Worm (Caenorhabditis elegans) whole organism, L2 larva: ENCODE measurements around the gene C14A6.12.

Experiments
- C34F6.9 ChIP-seq: fragments of 150-350 bp; optimal IDR thresholded peaks from 2 replicates; lab custom pipeline; 2014; ENCODE audit warnings: missing biosample characterization, missing genetic modification characterization
- F13H6.1 ChIP-seq: sonication (generic microtip); optimal IDR thresholded peaks from 2 replicates; lab custom pipeline; 2016; ENCODE audit warnings: missing genetic modification characterization, missing compliant biosample characterization
- R02D3.7 ChIP-seq: fragments of 150-350 bp; optimal IDR thresholded peaks from 2 replicates; lab custom pipeline; 2014; ENCODE audit warnings: missing biosample characterization, missing genetic modification characterization
- Y55F3AM.14 ChIP-seq: fragments of 200-800 bp; sonication (Bioruptor generic); optimal IDR thresholded peaks from 2 replicates; lab custom pipeline; 2018; ENCODE audit warnings: mild to moderate bottlenecking, missing genetic modification characterization, missing compliant biosample characterization
- ZK546.5 ChIP-seq: sonication (generic microtip); optimal IDR thresholded peaks from 2 replicates; lab custom pipeline; 2017; ENCODE audit warnings: missing biosample characterization, missing genetic modification characterization
- alr-1 ChIP-seq: fragments of 150-350 bp; optimal IDR thresholded peaks from 2 replicates; lab custom pipeline; 2014; ENCODE audit warnings: missing biosample characterization, missing genetic modification characterization
- aly-2 ChIP-seq: fragments of 150-350 bp; optimal IDR thresholded peaks from 2 replicates; lab custom pipeline; 2014; ENCODE audit warnings: missing biosample characterization, missing genetic modification characterization
- ama-1 ChIP-seq: fragments of 150-350 bp; optimal IDR thresholded peaks from 2 replicates; lab custom pipeline; 2018; ENCODE audit warnings: inconsistent platforms
- blmp-1 ChIP-seq: sonication (generic microtip); optimal IDR thresholded peaks from 2 replicates; lab custom pipeline; 2017; ENCODE audit warnings: missing genetic modification characterization, mild to moderate bottlenecking, missing compliant biosample characterization, antibody characterized with exemption, moderate library complexity; ENCODE audit not compliant: insufficient read depth
- ceh-16 ChIP-seq: fragments of 150-350 bp; optimal IDR thresholded peaks from 2 replicates; lab custom pipeline; 2014; ENCODE audit warnings: missing biosample characterization, missing genetic modification characterization
- ceh-82 ChIP-seq: fragments of 150-350 bp; optimal IDR thresholded peaks from 2 replicates; lab custom pipeline; 2014; ENCODE audit warnings: missing biosample characterization, missing genetic modification characterization
- crh-2 ChIP-seq: sonication (generic microtip); optimal IDR thresholded peaks from 2 replicates; lab custom pipeline; 2017; ENCODE audit warnings: missing biosample characterization, missing genetic modification characterization
- egl-27 ChIP-seq: sonication (generic microtip); optimal IDR thresholded peaks from 3 replicates; lab custom pipeline; 2017; ENCODE audit warnings: missing biosample characterization, missing genetic modification reagents, missing genetic modification characterization
- elt-1 ChIP-seq: fragments of 150-350 bp; optimal IDR thresholded peaks from 2 replicates; lab custom pipeline; 2014; ENCODE audit warnings: missing biosample characterization, missing genetic modification characterization
- elt-3 ChIP-seq: sonication (generic microtip); optimal IDR thresholded peaks from 2 replicates; lab custom pipeline; 2017; ENCODE audit warnings: missing biosample characterization, missing genetic modification characterization
- fos-1 ChIP-seq: fragments of 150-350 bp; optimal IDR thresholded peaks from 2 replicates; lab custom pipeline; 2014; ENCODE audit warnings: missing biosample characterization, missing genetic modification characterization
- gmeb-1 ChIP-seq: fragments of 150-350 bp; optimal IDR thresholded peaks from 2 replicates; lab custom pipeline; 2014; ENCODE audit warnings: missing biosample characterization, missing genetic modification characterization
- lin-11 ChIP-seq: fragments of 150-350 bp; sonication (generic microtip); optimal IDR thresholded peaks from 2 replicates; lab custom pipeline; 2014; ENCODE audit warnings: missing biosample characterization, missing genetic modification characterization, inconsistent platforms, mixed read lengths
- lin-13 ChIP-seq: fragments of 150-350 bp; optimal IDR thresholded peaks from 2 replicates; lab custom pipeline; 2014; ENCODE audit warnings: missing biosample characterization, missing genetic modification reagents, missing genetic modification characterization
- lin-39 ChIP-seq: fragments of 150-350 bp; optimal IDR thresholded peaks from 2 replicates; lab custom pipeline; 2014; ENCODE audit warnings: missing biosample characterization, missing genetic modification reagents, missing genetic modification characterization
- lsy-2 ChIP-seq, 2 experiments: fragments of 150-350 bp in 1 of 2; sonication (generic microtip) in 1 of 2; optimal IDR thresholded peaks; 2 replicates each; lab custom pipeline; 2014 to 2017; ENCODE audit warnings: missing biosample characterization in 2 of 2, missing genetic modification characterization in 2 of 2
- mab-5 ChIP-seq: fragments of 150-350 bp; optimal IDR thresholded peaks from 2 replicates; lab custom pipeline; 2014; ENCODE audit warnings: missing biosample characterization, missing genetic modification characterization
- mbf-1 ChIP-seq: sonication (generic microtip); optimal IDR thresholded peaks from 2 replicates; lab custom pipeline; 2017; ENCODE audit warnings: missing biosample characterization, missing genetic modification characterization
- mdl-1 ChIP-seq, 2 experiments: fragments of 150-350 bp in 1 of 2; sonication (generic microtip) in 1 of 2; optimal IDR thresholded peaks; 2 replicates each; lab custom pipeline; 2017; ENCODE audit warnings: missing biosample characterization in 2 of 2, missing genetic modification characterization in 2 of 2
- nhr-11 ChIP-seq: fragments of 150-350 bp; optimal IDR thresholded peaks from 2 replicates; lab custom pipeline; 2014; ENCODE audit warnings: missing biosample characterization, missing genetic modification characterization
- nhr-12 ChIP-seq: fragments of 150-350 bp; optimal IDR thresholded peaks from 2 replicates; lab custom pipeline; 2014; ENCODE audit warnings: missing biosample characterization, missing genetic modification characterization
- nhr-129 ChIP-seq: fragments of 150-350 bp; optimal IDR thresholded peaks from 2 replicates; lab custom pipeline; 2014; ENCODE audit warnings: missing biosample characterization, missing genetic modification characterization
- nhr-237 ChIP-seq: fragments of 150-350 bp; optimal IDR thresholded peaks from 2 replicates; lab custom pipeline; 2014; ENCODE audit warnings: missing biosample characterization, missing genetic modification characterization
- nhr-25 ChIP-seq: fragments of 150-350 bp; sonication (generic microtip); optimal IDR thresholded peaks from 3 replicates; lab custom pipeline; 2014; ENCODE audit warnings: missing biosample characterization, missing genetic modification characterization
- peb-1 ChIP-seq: fragments of 150-350 bp; optimal IDR thresholded peaks from 2 replicates; lab custom pipeline; 2014; ENCODE audit warnings: missing biosample characterization, missing genetic modification characterization
- sem-4 ChIP-seq: fragments of 150-350 bp; optimal IDR thresholded peaks from 2 replicates; lab custom pipeline; 2014; ENCODE audit warnings: missing biosample characterization, missing genetic modification reagents, missing genetic modification characterization
- sma-3 ChIP-seq: sonication (generic microtip); optimal IDR thresholded peaks from 2 replicates; lab custom pipeline; 2016; ENCODE audit warnings: missing genetic modification reagents, missing genetic modification characterization, missing compliant biosample characterization
- snpc-4 ChIP-seq: fragments of 150-350 bp; optimal IDR thresholded peaks from 2 replicates; lab custom pipeline; 2014; ENCODE audit warnings: missing biosample characterization, missing genetic modification characterization
- unc-55 ChIP-seq: fragments of 150-350 bp; sonication (generic microtip); optimal IDR thresholded peaks from 3 replicates; lab custom pipeline; 2014; ENCODE audit warnings: missing biosample characterization, missing genetic modification reagents, missing genetic modification characterization
- unc-62 ChIP-seq: fragments of 150-350 bp; optimal IDR thresholded peaks from 2 replicates; lab custom pipeline; 2014; ENCODE audit warnings: missing biosample characterization, missing genetic modification reagents, missing genetic modification characterization
- zag-1 ChIP-seq: fragments of 150-350 bp; optimal IDR thresholded peaks from 2 replicates; lab custom pipeline; 2014; ENCODE audit warnings: missing biosample characterization, missing genetic modification characterization
- ztf-1 ChIP-seq: fragments of 200-800 bp; sonication (Bioruptor generic); conservative IDR thresholded peaks from 2 replicates; pipeline ENCODE4 v1.3.6; 2022; ENCODE audit warnings: missing genetic modification characterization, missing compliant biosample characterization

C14A6.12 gene

DNA sequence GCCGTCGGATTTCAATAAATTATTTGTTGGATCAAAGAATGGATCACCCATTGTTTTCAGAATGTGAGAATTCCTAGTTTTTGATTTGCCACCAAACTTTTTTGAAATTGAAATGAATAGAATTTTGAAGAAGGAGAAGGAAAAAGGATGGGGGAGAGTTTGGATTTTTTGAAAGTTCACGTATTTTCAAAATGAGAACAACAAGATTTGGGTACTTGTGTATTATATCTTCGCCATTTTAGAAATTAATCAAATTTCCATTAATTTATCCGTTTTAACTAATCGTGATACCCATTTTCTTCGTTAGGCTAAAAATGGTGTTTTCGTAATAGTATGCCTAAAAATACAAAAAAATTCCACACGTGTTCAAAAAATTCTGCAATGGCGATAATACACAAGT lies 9.1 kb upstream of the C14A6.12 start, which contains the start of gene C14A6.8:
Gene C14A6.8 (minus strand): TSS at position 101 of the 400 bp plus-strand sequence.
- TF ChIP-seq nhr-11 (tag; lab: Kevin White, UChicago) (no peak), nhr-237 (tag; lab: Kevin White, UChicago) (no peak), unc-62 (GFP tag; lab: Kevin White, UChicago) (no peak), elt-1 (tag; lab: Kevin White, UChicago) (no peak), aly-2 (tag; lab: Kevin White, UChicago) (no peak), lsy-2 (tag; optimal IDR thresholded peaks at IDR 0.05; lab: Kevin White, UChicago) (no peak), egl-27 (tag; lab: Kevin White, UChicago) (no peak), lin-39 (tag; lab: Kevin White, UChicago) (no peak), R02D3.7 (tag; lab: Kevin White, UChicago) (no peak), gmeb-1 (tag; lab: Kevin White, UChicago) (no peak), sma-3 (GFP tag; lab: Kevin White, UChicago) (no peak), peb-1 (tag; lab: Kevin White, UChicago) (no peak), lin-11 (tag; lab: Kevin White, UChicago) (no peak), snpc-4 (no peak), crh-2 (tag; lab: Kevin White, UChicago) (no peak), ztf-1 (GFP tag; lab: Robert Waterston, UW) (no peak), mab-5 (tag; lab: Kevin White, UChicago) (no peak), C34F6.9 (tag; lab: Kevin White, UChicago) (no peak)

DNA sequence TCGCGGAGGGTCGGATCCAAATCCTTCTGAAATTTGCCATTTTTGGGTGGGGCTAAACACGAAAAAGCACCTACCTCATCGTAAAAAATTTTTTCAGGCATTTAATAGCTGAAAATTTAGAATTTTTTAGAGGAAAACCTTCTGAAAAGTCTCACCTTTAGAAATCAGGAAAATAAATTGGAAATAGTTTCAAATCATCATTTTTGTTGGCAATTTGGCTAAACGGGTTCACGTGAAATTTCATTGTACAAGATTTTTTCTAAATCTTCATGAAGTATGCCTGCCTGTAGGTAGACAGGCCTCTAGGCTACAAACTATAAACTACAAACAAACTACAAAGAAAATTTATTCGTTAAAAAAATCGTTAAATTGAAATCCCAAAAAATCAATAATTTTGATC lies 5.8 kb upstream of the C14A6.12 start, which contains the start of gene C14A6.7:
Gene C14A6.7 (minus strand): TSS at position 101 of the 400 bp plus-strand sequence.
- no peak for TF ChIP-seq sma-3 (GFP tag; lab: Kevin White, UChicago)
- TF ChIP-seq ceh-16 (tag; lab: Kevin White, UChicago), result no peak
- no peak for TF ChIP-seq crh-2 (tag; lab: Kevin White, UChicago)
- no peak for TF ChIP-seq unc-55 (GFP tag; lab: Kevin White, UChicago)
- no peak for TF ChIP-seq Y55F3AM.14 (GFP tag; lab: Kevin White, UChicago)
- no peak for TF ChIP-seq sem-4 (tag; lab: Kevin White, UChicago)
- no peak for TF ChIP-seq mbf-1 (tag; lab: Kevin White, UChicago)
- no peak for TF ChIP-seq ZK546.5
- TF ChIP-seq F13H6.1 (tag; lab: Kevin White, UChicago), result no peak
- TF ChIP-seq nhr-25 (tag; lab: Kevin White, UChicago), result no peak
- TF ChIP-seq peb-1 (tag; lab: Kevin White, UChicago), result no peak
- no peak for TF ChIP-seq ztf-1 (GFP tag; lab: Robert Waterston, UW)
- TF ChIP-seq fos-1 (tag; lab: Kevin White, UChicago), result no peak
- TF ChIP-seq lin-39 (tag; lab: Kevin White, UChicago), result no peak
- TF ChIP-seq nhr-129, result no peak
- TF ChIP-seq zag-1, result no peak

DNA sequence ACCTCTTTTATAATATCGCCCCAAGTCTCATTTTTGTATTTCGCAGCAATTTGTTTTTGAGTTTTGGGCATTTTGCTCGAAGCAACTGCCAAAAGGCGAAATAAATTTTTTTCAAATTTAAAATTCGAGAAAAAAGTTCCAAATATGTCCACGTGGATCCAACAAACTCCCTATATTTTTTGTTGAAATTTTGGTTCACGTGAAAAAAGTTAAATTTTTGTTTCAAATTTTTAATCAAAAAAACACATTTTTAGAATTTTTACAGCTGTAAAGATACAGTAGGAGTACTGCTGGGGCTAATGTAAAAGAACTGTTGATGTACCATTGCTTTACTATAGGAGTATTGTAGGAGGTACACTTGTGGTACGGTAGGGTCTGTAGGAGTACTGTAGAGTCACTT lies 4.7 kb upstream of the C14A6.12 start, which contains the start of gene C14A6.6:
Gene C14A6.6 (minus strand): TSS at position 101 of the 400 bp plus-strand sequence.
- TF ChIP-seq crh-2 (tag; lab: Kevin White, UChicago) (no peak), lin-11 (tag; lab: Kevin White, UChicago) (no peak), fos-1 (tag; lab: Kevin White, UChicago) (no peak), nhr-12 (no peak), nhr-237 (tag; lab: Kevin White, UChicago) (no peak), nhr-25 (tag; lab: Kevin White, UChicago) (no peak), nhr-11 (tag; lab: Kevin White, UChicago) (no peak), ama-1 (lab: Kevin White, UChicago) (no peak), F13H6.1 (tag; lab: Kevin White, UChicago) (no peak), mab-5 (tag; lab: Kevin White, UChicago) (no peak), ZK546.5 (no peak), aly-2 (tag; lab: Kevin White, UChicago) (no peak), lin-13 (no peak), Y55F3AM.14 (GFP tag; lab: Kevin White, UChicago) (no peak), alr-1 (tag; lab: Kevin White, UChicago) (no peak), elt-3 (tag; lab: Kevin White, UChicago) (no peak), zag-1 (no peak), mdl-1 (tag; optimal IDR thresholded peaks at IDR 0.05; lab: Kevin White, UChicago) (no peak), R02D3.7 (tag; lab: Kevin White, UChicago) (no peak), C34F6.9 (tag; lab: Kevin White, UChicago) (no peak)

DNA sequence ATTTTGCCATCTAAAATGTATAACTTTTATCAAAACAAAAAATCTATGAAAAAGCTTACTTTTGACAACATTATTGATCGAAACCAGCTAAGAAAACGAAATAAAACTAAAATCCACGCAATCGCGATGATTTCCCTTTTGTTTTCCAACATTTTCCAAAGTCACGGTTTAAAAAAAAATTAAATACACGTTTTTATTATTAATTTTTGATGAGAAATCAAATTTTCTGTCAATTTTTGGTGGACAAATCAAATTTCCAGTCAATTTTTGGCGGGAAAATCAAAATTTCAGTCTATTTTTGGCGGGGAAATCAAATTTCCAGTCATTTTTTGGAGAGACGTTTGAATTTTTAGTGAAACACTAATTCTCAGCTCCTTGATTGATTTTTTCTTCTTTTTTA lies 2.3 kb upstream of the C14A6.12 start, which contains the start of gene C14A6.5:
Gene C14A6.5 (minus strand): TSS at position 101 of the 400 bp plus-strand sequence.
- TF ChIP-seq F13H6.1 (tag; lab: Kevin White, UChicago) (no peak), sem-4 (tag; lab: Kevin White, UChicago) (no peak), blmp-1 (no peak), fos-1 (tag; lab: Kevin White, UChicago) (no peak), unc-62 (GFP tag; lab: Kevin White, UChicago) (no peak), mbf-1 (tag; lab: Kevin White, UChicago) (no peak), gmeb-1 (tag; lab: Kevin White, UChicago) (no peak), mab-5 (tag; lab: Kevin White, UChicago) (no peak), nhr-237 (tag; lab: Kevin White, UChicago) (no peak), egl-27 (tag; lab: Kevin White, UChicago) (no peak), alr-1 (tag; lab: Kevin White, UChicago) (no peak), ztf-1 (GFP tag; lab: Robert Waterston, UW) (no peak), ceh-82 (tag; lab: Kevin White, UChicago) (no peak)
